Worm (Caenorhabditis elegans) whole organism, L2 larva: ENCODE measurements around the gene B0361.14.

Experiments
- C34F6.9 ChIP-seq: fragments of 150-350 bp; optimal IDR thresholded peaks from 2 replicates; lab custom pipeline; 2014; ENCODE audit warnings: missing biosample characterization, missing genetic modification characterization
- F13H6.1 ChIP-seq: sonication (generic microtip); optimal IDR thresholded peaks from 2 replicates; lab custom pipeline; 2016; ENCODE audit warnings: missing genetic modification characterization, missing compliant biosample characterization
- R02D3.7 ChIP-seq: fragments of 150-350 bp; optimal IDR thresholded peaks from 2 replicates; lab custom pipeline; 2014; ENCODE audit warnings: missing biosample characterization, missing genetic modification characterization
- Y55F3AM.14 ChIP-seq: fragments of 200-800 bp; sonication (Bioruptor generic); optimal IDR thresholded peaks from 2 replicates; lab custom pipeline; 2018; ENCODE audit warnings: mild to moderate bottlenecking, missing genetic modification characterization, missing compliant biosample characterization
- ZK546.5 ChIP-seq: sonication (generic microtip); optimal IDR thresholded peaks from 2 replicates; lab custom pipeline; 2017; ENCODE audit warnings: missing biosample characterization, missing genetic modification characterization
- alr-1 ChIP-seq: fragments of 150-350 bp; optimal IDR thresholded peaks from 2 replicates; lab custom pipeline; 2014; ENCODE audit warnings: missing biosample characterization, missing genetic modification characterization
- aly-2 ChIP-seq: fragments of 150-350 bp; optimal IDR thresholded peaks from 2 replicates; lab custom pipeline; 2014; ENCODE audit warnings: missing biosample characterization, missing genetic modification characterization
- ama-1 ChIP-seq: fragments of 150-350 bp; optimal IDR thresholded peaks from 2 replicates; lab custom pipeline; 2018; ENCODE audit warnings: inconsistent platforms
- blmp-1 ChIP-seq: sonication (generic microtip); optimal IDR thresholded peaks from 2 replicates; lab custom pipeline; 2017; ENCODE audit warnings: missing genetic modification characterization, mild to moderate bottlenecking, missing compliant biosample characterization, antibody characterized with exemption, moderate library complexity; ENCODE audit not compliant: insufficient read depth
- ceh-16 ChIP-seq: fragments of 150-350 bp; optimal IDR thresholded peaks from 2 replicates; lab custom pipeline; 2014; ENCODE audit warnings: missing biosample characterization, missing genetic modification characterization
- ceh-82 ChIP-seq: fragments of 150-350 bp; optimal IDR thresholded peaks from 2 replicates; lab custom pipeline; 2014; ENCODE audit warnings: missing biosample characterization, missing genetic modification characterization
- crh-2 ChIP-seq: sonication (generic microtip); optimal IDR thresholded peaks from 2 replicates; lab custom pipeline; 2017; ENCODE audit warnings: missing biosample characterization, missing genetic modification characterization
- dmd-4 ChIP-seq: sonication (generic microtip); optimal IDR thresholded peaks from 2 replicates; lab custom pipeline; 2017; ENCODE audit warnings: missing biosample characterization, missing genetic modification characterization
- egl-27 ChIP-seq: sonication (generic microtip); optimal IDR thresholded peaks from 3 replicates; lab custom pipeline; 2017; ENCODE audit warnings: missing biosample characterization, missing genetic modification reagents, missing genetic modification characterization
- elt-1 ChIP-seq: fragments of 150-350 bp; optimal IDR thresholded peaks from 2 replicates; lab custom pipeline; 2014; ENCODE audit warnings: missing biosample characterization, missing genetic modification characterization
- elt-3 ChIP-seq: sonication (generic microtip); optimal IDR thresholded peaks from 2 replicates; lab custom pipeline; 2017; ENCODE audit warnings: missing biosample characterization, missing genetic modification characterization
- fos-1 ChIP-seq: fragments of 150-350 bp; optimal IDR thresholded peaks from 2 replicates; lab custom pipeline; 2014; ENCODE audit warnings: missing biosample characterization, missing genetic modification characterization
- gmeb-1 ChIP-seq: fragments of 150-350 bp; optimal IDR thresholded peaks from 2 replicates; lab custom pipeline; 2014; ENCODE audit warnings: missing biosample characterization, missing genetic modification characterization
- lin-11 ChIP-seq: fragments of 150-350 bp; sonication (generic microtip); optimal IDR thresholded peaks from 2 replicates; lab custom pipeline; 2014; ENCODE audit warnings: missing biosample characterization, missing genetic modification characterization, inconsistent platforms, mixed read lengths
- lin-13 ChIP-seq: fragments of 150-350 bp; optimal IDR thresholded peaks from 2 replicates; lab custom pipeline; 2014; ENCODE audit warnings: missing biosample characterization, missing genetic modification reagents, missing genetic modification characterization
- lin-39 ChIP-seq: fragments of 150-350 bp; optimal IDR thresholded peaks from 2 replicates; lab custom pipeline; 2014; ENCODE audit warnings: missing biosample characterization, missing genetic modification reagents, missing genetic modification characterization
- lsy-2 ChIP-seq, 2 experiments: fragments of 150-350 bp in 1 of 2; sonication (generic microtip) in 1 of 2; optimal IDR thresholded peaks; 2 replicates each; lab custom pipeline; 2014 to 2017; ENCODE audit warnings: missing biosample characterization in 2 of 2, missing genetic modification characterization in 2 of 2
- mab-5 ChIP-seq: fragments of 150-350 bp; optimal IDR thresholded peaks from 2 replicates; lab custom pipeline; 2014; ENCODE audit warnings: missing biosample characterization, missing genetic modification characterization
- mbf-1 ChIP-seq: sonication (generic microtip); optimal IDR thresholded peaks from 2 replicates; lab custom pipeline; 2017; ENCODE audit warnings: missing biosample characterization, missing genetic modification characterization
- mdl-1 ChIP-seq, 2 experiments: fragments of 150-350 bp in 1 of 2; sonication (generic microtip) in 1 of 2; optimal IDR thresholded peaks; 2 replicates each; lab custom pipeline; 2017; ENCODE audit warnings: missing biosample characterization in 2 of 2, missing genetic modification characterization in 2 of 2
- nhr-10 ChIP-seq: sonication (generic microtip); optimal IDR thresholded peaks from 2 replicates; lab custom pipeline; 2017; ENCODE audit warnings: missing biosample characterization, missing genetic modification characterization
- nhr-11 ChIP-seq: fragments of 150-350 bp; optimal IDR thresholded peaks from 2 replicates; lab custom pipeline; 2014; ENCODE audit warnings: missing biosample characterization, missing genetic modification characterization
- nhr-12 ChIP-seq: fragments of 150-350 bp; optimal IDR thresholded peaks from 2 replicates; lab custom pipeline; 2014; ENCODE audit warnings: missing biosample characterization, missing genetic modification characterization
- nhr-129 ChIP-seq: fragments of 150-350 bp; optimal IDR thresholded peaks from 2 replicates; lab custom pipeline; 2014; ENCODE audit warnings: missing biosample characterization, missing genetic modification characterization
- nhr-21 ChIP-seq: fragments of 150-350 bp; optimal IDR thresholded peaks from 2 replicates; lab custom pipeline; 2014; ENCODE audit warnings: missing biosample characterization, missing genetic modification characterization
- nhr-23 ChIP-seq: fragments of 150-350 bp; optimal IDR thresholded peaks from 2 replicates; lab custom pipeline; 2014; ENCODE audit warnings: missing biosample characterization, missing genetic modification reagents, missing genetic modification characterization
- nhr-237 ChIP-seq: fragments of 150-350 bp; optimal IDR thresholded peaks from 2 replicates; lab custom pipeline; 2014; ENCODE audit warnings: missing biosample characterization, missing genetic modification characterization
- nhr-25 ChIP-seq: fragments of 150-350 bp; sonication (generic microtip); optimal IDR thresholded peaks from 3 replicates; lab custom pipeline; 2014; ENCODE audit warnings: missing biosample characterization, missing genetic modification characterization
- nhr-6 ChIP-seq: fragments of 150-350 bp; optimal IDR thresholded peaks from 2 replicates; lab custom pipeline; 2014; ENCODE audit warnings: missing biosample characterization, missing genetic modification characterization
- nhr-77 ChIP-seq: fragments of 150-350 bp; optimal IDR thresholded peaks from 2 replicates; lab custom pipeline; 2014; ENCODE audit warnings: missing biosample characterization, missing genetic modification characterization
- peb-1 ChIP-seq: fragments of 150-350 bp; optimal IDR thresholded peaks from 2 replicates; lab custom pipeline; 2014; ENCODE audit warnings: missing biosample characterization, missing genetic modification characterization
- sem-4 ChIP-seq: fragments of 150-350 bp; optimal IDR thresholded peaks from 2 replicates; lab custom pipeline; 2014; ENCODE audit warnings: missing biosample characterization, missing genetic modification reagents, missing genetic modification characterization
- skn-1 ChIP-seq: sonication (generic microtip); optimal IDR thresholded peaks from 2 replicates; lab custom pipeline; 2017; ENCODE audit warnings: missing biosample characterization, missing genetic modification characterization
- sma-3 ChIP-seq: sonication (generic microtip); optimal IDR thresholded peaks from 2 replicates; lab custom pipeline; 2016; ENCODE audit warnings: missing genetic modification reagents, missing genetic modification characterization, missing compliant biosample characterization
- sma-9 ChIP-seq, 2 experiments: fragments of 150-350 bp in 1 of 2; sonication (generic microtip) in 1 of 2; optimal IDR thresholded peaks; 2 replicates each; lab custom pipeline; 2014 to 2016; ENCODE audit warnings: missing genetic modification characterization in 2 of 2, mild to moderate bottlenecking in 1 of 2, missing biosample characterization in 1 of 2, missing compliant biosample characterization in 1 of 2, missing genetic modification reagents in 1 of 2, moderate library complexity in 1 of 2
- snpc-4 ChIP-seq: fragments of 150-350 bp; optimal IDR thresholded peaks from 2 replicates; lab custom pipeline; 2014; ENCODE audit warnings: missing biosample characterization, missing genetic modification characterization
- unc-39 ChIP-seq: fragments of 150-350 bp; optimal IDR thresholded peaks from 2 replicates; lab custom pipeline; 2014; ENCODE audit warnings: missing biosample characterization, missing genetic modification characterization
- unc-55 ChIP-seq: fragments of 150-350 bp; sonication (generic microtip); optimal IDR thresholded peaks from 3 replicates; lab custom pipeline; 2014; ENCODE audit warnings: missing biosample characterization, missing genetic modification reagents, missing genetic modification characterization
- unc-62 ChIP-seq: fragments of 150-350 bp; optimal IDR thresholded peaks from 2 replicates; lab custom pipeline; 2014; ENCODE audit warnings: missing biosample characterization, missing genetic modification reagents, missing genetic modification characterization
- zag-1 ChIP-seq: fragments of 150-350 bp; optimal IDR thresholded peaks from 2 replicates; lab custom pipeline; 2014; ENCODE audit warnings: missing biosample characterization, missing genetic modification characterization
- ztf-1 ChIP-seq: fragments of 200-800 bp; sonication (Bioruptor generic); conservative IDR thresholded peaks from 2 replicates; pipeline ENCODE4 v1.3.6; 2022; ENCODE audit warnings: missing genetic modification characterization, missing compliant biosample characterization
- ztf-11 ChIP-seq: sonication (generic microtip); optimal IDR thresholded peaks from 2 replicates; lab custom pipeline; 2017; ENCODE audit warnings: missing biosample characterization, missing genetic modification characterization
- ztf-4 ChIP-seq: fragments of 150-350 bp; optimal IDR thresholded peaks from 2 replicates; lab custom pipeline; 2014; ENCODE audit warnings: missing biosample characterization, missing genetic modification characterization

B0361.14 gene

DNA sequence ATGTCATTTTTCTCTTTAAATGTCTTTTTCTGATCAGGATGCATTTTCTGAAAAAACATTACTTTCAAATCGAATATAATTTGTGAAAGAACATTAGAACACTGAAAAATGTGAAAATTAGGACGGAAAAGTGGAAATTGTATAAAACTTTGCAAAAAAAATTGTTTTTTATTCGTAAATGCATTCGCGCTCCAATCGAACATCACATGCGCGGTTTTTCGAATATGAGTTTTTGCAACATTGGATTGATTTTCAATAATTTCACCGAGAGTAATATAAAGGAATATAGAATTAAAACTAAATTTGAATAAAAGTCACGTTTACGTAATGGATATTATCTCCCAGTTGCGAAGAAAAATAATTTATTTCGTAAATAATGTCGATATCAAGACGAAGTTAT is 22.1 kb downstream of the B0361.14 start, which contains the start of the genes spot-1 and B0361.11:
Gene spot-1, minus strand, starts transcription at position 47 of the 400 bp plus-strand sequence.
Gene B0361.11, plus strand, starts transcription at position 372 of the 400 bp plus-strand sequence.
- no peak for TF ChIP-seq nhr-237 (tag; lab: Kevin White, UChicago)
- peak; percentile 39 for TF ChIP-seq sma-9 (GFP tag; optimal IDR thresholded peaks at IDR 0.05; lab: Kevin White, UChicago)
- no peak for TF ChIP-seq sma-9 (tag; optimal IDR thresholded peaks at IDR 0.05; lab: Kevin White, UChicago)
- no peak for TF ChIP-seq unc-39
- no peak for TF ChIP-seq peb-1 (tag; lab: Kevin White, UChicago)
- no peak for TF ChIP-seq ztf-1 (GFP tag; lab: Robert Waterston, UW)
- no peak for TF ChIP-seq mbf-1 (tag; lab: Kevin White, UChicago)
- TF ChIP-seq ceh-82 (tag; lab: Kevin White, UChicago), result no peak
- TF ChIP-seq nhr-12, result no peak
- TF ChIP-seq nhr-77 (tag; lab: Kevin White, UChicago), result no peak
- no peak for TF ChIP-seq mdl-1 (tag; optimal IDR thresholded peaks at IDR 0.05; lab: Kevin White, UChicago)
- no peak for TF ChIP-seq ZK546.5 (tag; lab: Kevin White, UChicago)
- peak; percentile 80 for TF ChIP-seq C34F6.9 (tag; lab: Kevin White, UChicago)
- TF ChIP-seq nhr-6 (tag; lab: Kevin White, UChicago), result peak; percentile 6
- no peak for TF ChIP-seq egl-27 (tag; lab: Kevin White, UChicago)
- TF ChIP-seq snpc-4 (tag; lab: Kevin White, UChicago), result peak; percentile 59
- no peak for TF ChIP-seq lin-11
- TF ChIP-seq crh-2 (tag; lab: Kevin White, UChicago), result peak; percentile 58
- no peak for TF ChIP-seq ztf-4 (tag; lab: Kevin White, UChicago)
- peak; percentile 42 for TF ChIP-seq nhr-21
- TF ChIP-seq dmd-4, result no peak
- no peak for TF ChIP-seq elt-1 (tag; lab: Kevin White, UChicago)
- no peak for TF ChIP-seq nhr-11 (tag; lab: Kevin White, UChicago)
- TF ChIP-seq lsy-2 (tag; optimal IDR thresholded peaks at IDR 0.05; lab: Kevin White, UChicago), result peak; percentile 55 to 88
- no peak for TF ChIP-seq ztf-11 (tag; lab: Kevin White, UChicago)
- TF ChIP-seq nhr-129 (tag; lab: Kevin White, UChicago), result peak; percentile 36
- no peak for TF ChIP-seq nhr-10 (tag; lab: Kevin White, UChicago)
- TF ChIP-seq sma-3 (GFP tag; lab: Kevin White, UChicago), result peak; percentile 38
- TF ChIP-seq zag-1 (tag; lab: Kevin White, UChicago), result no peak
- no peak for TF ChIP-seq nhr-23 (tag; lab: Kevin White, UChicago)
- no peak for TF ChIP-seq R02D3.7 (tag; lab: Kevin White, UChicago)
- no peak for TF ChIP-seq aly-2 (tag; lab: Kevin White, UChicago)
- no peak for TF ChIP-seq F13H6.1 (tag; lab: Kevin White, UChicago)
- TF ChIP-seq alr-1 (tag; lab: Kevin White, UChicago), result no peak
- no peak for TF ChIP-seq unc-62 (GFP tag; lab: Kevin White, UChicago)
- TF ChIP-seq lin-39, result no peak
- TF ChIP-seq Y55F3AM.14 (GFP tag; lab: Kevin White, UChicago), result no peak
- TF ChIP-seq ama-1 (lab: Kevin White, UChicago), result no peak
- TF ChIP-seq lin-13 (GFP tag; lab: Kevin White, UChicago), result peak; percentile 59
- no peak for TF ChIP-seq elt-3
- no peak for TF ChIP-seq ceh-16 (tag; lab: Kevin White, UChicago)
- TF ChIP-seq mab-5 (tag; lab: Kevin White, UChicago), result no peak
- no peak for TF ChIP-seq fos-1
- no peak for TF ChIP-seq sem-4 (tag; lab: Kevin White, UChicago)
- peak; percentile 99 for TF ChIP-seq gmeb-1
- no peak for TF ChIP-seq skn-1 (tag; lab: Kevin White, UChicago)
- peak; percentile 79 for TF ChIP-seq unc-55
- TF ChIP-seq blmp-1 (tag; lab: Kevin White, UChicago), result peak; percentile 32
- TF ChIP-seq nhr-25 (tag; lab: Kevin White, UChicago), result peak; percentile 28
